Worm (Caenorhabditis elegans) whole organism, young adult: ENCODE data around the gene polh-1.

ENCODE experiments used
- B0019.2 ChIP-seq: fragments of 200-800 bp; sonication (Bioruptor generic); conservative IDR thresholded peaks from 2 replicates; pipeline ENCODE4 v1.3.6; 2022; ENCODE audit warnings: missing genetic modification reagents, missing genetic modification characterization, missing compliant biosample characterization
- B0035.1 ChIP-seq: sonication (generic microtip); optimal IDR thresholded peaks from 2 replicates; lab custom pipeline; 2016; ENCODE audit warnings: missing genetic modification characterization, mild to moderate bottlenecking, missing compliant biosample characterization, missing genotype, missing genetic modification reagents
- B0261.1 ChIP-seq: sonication (generic microtip); optimal IDR thresholded peaks from 2 replicates; lab custom pipeline; 2016; ENCODE audit warnings: mild to moderate bottlenecking, missing genetic modification characterization, moderate library complexity, missing compliant biosample characterization
- D2030.7 ChIP-seq: fragments of 200-800 bp; sonication (Bioruptor generic); IDR thresholded peaks from 2 replicates; pipeline ENCODE4 v1.3.6; 2022; ENCODE audit warnings: missing genetic modification reagents, missing genetic modification characterization, missing compliant biosample characterization
- F10E7.11 ChIP-seq: sonication (generic microtip); optimal IDR thresholded peaks from 2 replicates; lab custom pipeline; 2017; ENCODE audit warnings: mild to moderate bottlenecking, missing genetic modification characterization, moderate library complexity, missing compliant biosample characterization
- F22D6.2 ChIP-seq: sonication (generic microtip); optimal IDR thresholded peaks from 2 replicates; lab custom pipeline; 2016; ENCODE audit warnings: mild to moderate bottlenecking, missing genetic modification characterization, missing compliant biosample characterization
- F39B2.1 ChIP-seq: fragments of 200-800 bp; sonication (Bioruptor generic); IDR thresholded peaks from 2 replicates; pipeline ENCODE4 v1.3.6; 2022; ENCODE audit warnings: missing genetic modification reagents, missing genetic modification characterization, missing compliant biosample characterization
- F49E8.2 ChIP-seq: sonication (generic microtip); optimal IDR thresholded peaks from 3 replicates; lab custom pipeline; 2017; ENCODE audit warnings: missing genetic modification characterization, mild to moderate bottlenecking, missing compliant biosample characterization, antibody characterized with exemption, moderate library complexity; ENCODE audit not compliant: insufficient read depth
- F52B5.7 ChIP-seq: sonication (generic microtip); optimal IDR thresholded peaks from 2 replicates; lab custom pipeline; 2016; ENCODE audit warnings: mild to moderate bottlenecking, missing genetic modification characterization, missing compliant biosample characterization
- K12H6.12 ChIP-seq: fragments of 200-800 bp; sonication (Bioruptor generic); optimal IDR thresholded peaks from 2 replicates; lab custom pipeline; 2018; ENCODE audit warnings: mild to moderate bottlenecking, missing genetic modification characterization, missing compliant biosample characterization
- Y67H2A.10 ChIP-seq: fragments of 200-800 bp; sonication (Bioruptor generic); conservative IDR thresholded peaks from 2 replicates; pipeline ENCODE4 v1.3.6; 2022; ENCODE audit warnings: missing genetic modification reagents, missing genetic modification characterization, missing compliant biosample characterization
- Y79H2A.3 ChIP-seq: fragments of 200-800 bp; sonication (Bioruptor generic); conservative IDR thresholded peaks from 2 replicates; pipeline ENCODE4 v1.3.6; 2022; ENCODE audit warnings: missing genetic modification reagents, missing genetic modification characterization, missing compliant biosample characterization
- Y95B8A.8 ChIP-seq: fragments of 200-800 bp; sonication (Bioruptor generic); IDR thresholded peaks from 2 replicates; pipeline ENCODE4 v1.3.6; 2022; ENCODE audit warnings: missing genetic modification reagents, missing genetic modification characterization, missing compliant biosample characterization
- aptf-2 ChIP-seq: fragments of 200-800 bp; sonication (Bioruptor generic); conservative IDR thresholded peaks from 2 replicates; pipeline ENCODE4 v1.3.6; 2022; ENCODE audit warnings: missing genetic modification reagents, missing genetic modification characterization, missing compliant biosample characterization
- attf-3 ChIP-seq: fragments of 200-800 bp; sonication (Bioruptor generic); conservative IDR thresholded peaks from 2 replicates; pipeline ENCODE4 v1.3.6; 2022; ENCODE audit warnings: missing genetic modification reagents, missing genetic modification characterization, missing compliant biosample characterization
- attf-5 ChIP-seq: fragments of 200-800 bp; sonication (Bioruptor generic); optimal IDR thresholded peaks from 2 replicates; lab custom pipeline; 2018; ENCODE audit warnings: mild to moderate bottlenecking, missing genetic modification characterization, missing compliant biosample characterization
- attf-6 ChIP-seq: fragments of 200-800 bp; sonication (Bioruptor generic); IDR thresholded peaks from 2 replicates; pipeline ENCODE4 v1.3.6; 2022; ENCODE audit warnings: missing genetic modification reagents, missing genetic modification characterization, missing compliant biosample characterization
- ceh-100 ChIP-seq: fragments of 200-800 bp; sonication (Bioruptor generic); IDR thresholded peaks from 2 replicates; pipeline ENCODE4 v1.3.6; 2022; ENCODE audit warnings: missing genetic modification reagents, missing genetic modification characterization, missing compliant biosample characterization
- ceh-40 ChIP-seq: fragments of 200-800 bp; sonication (Bioruptor generic); IDR thresholded peaks from 2 replicates; pipeline ENCODE4 v1.3.6; 2022; ENCODE audit warnings: missing genetic modification characterization, missing compliant biosample characterization
- dpff-1 ChIP-seq: sonication (generic microtip); optimal IDR thresholded peaks from 2 replicates; lab custom pipeline; 2017; ENCODE audit warnings: mild to moderate bottlenecking, missing genetic modification characterization, missing compliant biosample characterization
- dpl-1 ChIP-seq: fragments of 150-350 bp; optimal IDR thresholded peaks from 2 replicates; lab custom pipeline; 2014; ENCODE audit warnings: missing biosample characterization, missing genetic modification reagents, missing genetic modification characterization
- fkh-3 ChIP-seq: sonication (generic microtip); optimal IDR thresholded peaks from 2 replicates; lab custom pipeline; 2016; ENCODE audit warnings: mild to moderate bottlenecking, missing genetic modification characterization, missing compliant biosample characterization
- hmg-20 ChIP-seq: fragments of 200-800 bp; sonication (Bioruptor generic); IDR thresholded peaks from 2 replicates; pipeline ENCODE4 v1.3.6; 2022; ENCODE audit warnings: missing genetic modification reagents, missing genetic modification characterization, missing compliant biosample characterization
- let-526 ChIP-seq: fragments of 200-800 bp; sonication (Bioruptor generic); IDR thresholded peaks from 2 replicates; pipeline ENCODE4 v1.3.6; 2022; ENCODE audit warnings: missing genetic modification reagents, missing genetic modification characterization, missing compliant biosample characterization
- lin-35 ChIP-seq, 3 experiments: fragments of 150-350 bp in 2 of 3; sonication (generic microtip) in 1 of 3; optimal IDR thresholded peaks; 2 replicates each; lab custom pipeline; 2014 to 2018; ENCODE audit warnings: missing biosample characterization in 3 of 3, missing genetic modification characterization in 3 of 3, missing genetic modification reagents in 3 of 3
- lsy-27 ChIP-seq: sonication (generic microtip); optimal IDR thresholded peaks from 2 replicates; lab custom pipeline; 2017; ENCODE audit warnings: missing genetic modification characterization, mild to moderate bottlenecking, missing compliant biosample characterization, antibody characterized with exemption, missing genotype, borderline replicate concordance; ENCODE audit not compliant: insufficient read depth
- madf-6 ChIP-seq: fragments of 200-800 bp; sonication (Bioruptor generic); IDR thresholded peaks from 2 replicates; pipeline ENCODE4 v1.3.6; 2022; ENCODE audit warnings: missing genetic modification reagents, missing genetic modification characterization, missing compliant biosample characterization
- mcd-1 ChIP-seq: fragments of 200-800 bp; sonication (Bioruptor generic); IDR thresholded peaks from 2 replicates; pipeline ENCODE4 v1.3.6; 2022; ENCODE audit warnings: missing genetic modification reagents, missing genetic modification characterization, missing compliant biosample characterization
- mes-4 ChIP-seq: sonication (generic microtip); optimal IDR thresholded peaks from 2 replicates; lab custom pipeline; 2016; ENCODE audit warnings: missing genotype, missing genetic modification characterization, missing compliant biosample characterization
- mxl-1 ChIP-seq: sonication (generic microtip); optimal IDR thresholded peaks from 2 replicates; lab custom pipeline; 2016; ENCODE audit warnings: missing genetic modification characterization, missing compliant biosample characterization
- nfya-1 ChIP-seq: sonication (generic microtip); optimal IDR thresholded peaks from 2 replicates; lab custom pipeline; 2017; ENCODE audit warnings: antibody characterized with exemption, missing compliant biosample characterization, missing genetic modification characterization, borderline replicate concordance; ENCODE audit not compliant: insufficient read depth
- nfya-2 ChIP-seq: fragments of 200-800 bp; sonication (Bioruptor generic); IDR thresholded peaks from 2 replicates; pipeline ENCODE4 v1.3.6; 2022; ENCODE audit warnings: missing genetic modification reagents, missing genetic modification characterization, missing compliant biosample characterization
- nfyb-1 ChIP-seq: fragments of 200-800 bp; sonication (Bioruptor generic); IDR thresholded peaks from 2 replicates; pipeline ENCODE4 v1.3.6; 2022; ENCODE audit warnings: missing genetic modification reagents, missing genetic modification characterization, missing compliant biosample characterization
- nhr-90 ChIP-seq: sonication (generic microtip); optimal IDR thresholded peaks from 2 replicates; lab custom pipeline; 2016; ENCODE audit warnings: missing genotype, mild to moderate bottlenecking, missing genetic modification characterization, missing compliant biosample characterization
- pbrm-1 ChIP-seq: fragments of 200-800 bp; sonication (Bioruptor generic); IDR thresholded peaks from 2 replicates; pipeline ENCODE4 v1.3.6; 2022; ENCODE audit warnings: missing genetic modification reagents, missing genetic modification characterization, missing compliant biosample characterization
- pha-4 ChIP-seq: fragments of 150-350 bp; sonication (generic microtip); optimal IDR thresholded peaks from 2 replicates; lab custom pipeline; 2014; ENCODE audit warnings: missing biosample characterization, missing genetic modification reagents, missing genetic modification characterization
- rcor-1 ChIP-seq: fragments of 200-800 bp; sonication (Bioruptor generic); IDR thresholded peaks from 2 replicates; pipeline ENCODE4 v1.3.6; 2022; ENCODE audit warnings: missing genetic modification reagents, missing genetic modification characterization, missing compliant biosample characterization
- rpc-1 ChIP-seq, 2 experiments: fragments of 150-350 bp in 1 of 2; sonication (generic microtip) in 1 of 2; optimal IDR thresholded peaks; 2 replicates each; lab custom pipeline; 2014 to 2018; ENCODE audit warnings: missing biosample characterization in 1 of 2, missing genetic modification characterization in 1 of 2, missing genetic modification reagents in 1 of 2, missing genotype in 1 of 2
- sdz-38 ChIP-seq: sonication (generic microtip); optimal IDR thresholded peaks from 2 replicates; lab custom pipeline; 2016; ENCODE audit warnings: missing genotype, missing genetic modification characterization, missing compliant biosample characterization
- snpc-1.1 ChIP-seq: sonication (generic microtip); optimal IDR thresholded peaks from 2 replicates; lab custom pipeline; 2017; ENCODE audit warnings: missing genetic modification characterization, mild to moderate bottlenecking, missing compliant biosample characterization, antibody characterized with exemption, moderate library complexity, missing genotype, missing genetic modification reagents; ENCODE audit not compliant: insufficient read depth
- tbx-9 ChIP-seq: sonication (generic microtip); optimal IDR thresholded peaks from 2 replicates; lab custom pipeline; 2016; ENCODE audit warnings: borderline replicate concordance, missing genetic modification characterization, inconsistent platforms, missing compliant biosample characterization
- tlf-1 ChIP-seq: fragments of 200-800 bp; sonication (Bioruptor generic); optimal IDR thresholded peaks from 2 replicates; lab custom pipeline; 2018; ENCODE audit warnings: mild to moderate bottlenecking, missing genetic modification characterization, missing compliant biosample characterization
- unc-130 ChIP-seq: sonication (generic microtip); optimal IDR thresholded peaks from 2 replicates; lab custom pipeline; 2016; ENCODE audit warnings: missing genetic modification reagents, missing genetic modification characterization, missing compliant biosample characterization
- unc-62 ChIP-seq: fragments of 150-350 bp; optimal IDR thresholded peaks from 2 replicates; lab custom pipeline; 2014; ENCODE audit warnings: missing biosample characterization, missing genetic modification reagents, missing genetic modification characterization
- zim-3 ChIP-seq: sonication (generic microtip); optimal IDR thresholded peaks from 2 replicates; lab custom pipeline; 2017; ENCODE audit warnings: mild to moderate bottlenecking, missing genetic modification characterization, moderate library complexity, missing compliant biosample characterization
- ztf-22 ChIP-seq: fragments of 200-800 bp; sonication (Bioruptor generic); optimal IDR thresholded peaks from 2 replicates; lab custom pipeline; 2018; ENCODE audit warnings: mild to moderate bottlenecking, missing genetic modification characterization, moderate library complexity, missing compliant biosample characterization
- ztf-28 ChIP-seq: fragments of 200-800 bp; sonication (Bioruptor generic); IDR thresholded peaks from 2 replicates; pipeline ENCODE4 v1.3.6; 2022; ENCODE audit warnings: missing genetic modification reagents, missing genetic modification characterization, missing compliant biosample characterization

polh-1 gene

DNA sequence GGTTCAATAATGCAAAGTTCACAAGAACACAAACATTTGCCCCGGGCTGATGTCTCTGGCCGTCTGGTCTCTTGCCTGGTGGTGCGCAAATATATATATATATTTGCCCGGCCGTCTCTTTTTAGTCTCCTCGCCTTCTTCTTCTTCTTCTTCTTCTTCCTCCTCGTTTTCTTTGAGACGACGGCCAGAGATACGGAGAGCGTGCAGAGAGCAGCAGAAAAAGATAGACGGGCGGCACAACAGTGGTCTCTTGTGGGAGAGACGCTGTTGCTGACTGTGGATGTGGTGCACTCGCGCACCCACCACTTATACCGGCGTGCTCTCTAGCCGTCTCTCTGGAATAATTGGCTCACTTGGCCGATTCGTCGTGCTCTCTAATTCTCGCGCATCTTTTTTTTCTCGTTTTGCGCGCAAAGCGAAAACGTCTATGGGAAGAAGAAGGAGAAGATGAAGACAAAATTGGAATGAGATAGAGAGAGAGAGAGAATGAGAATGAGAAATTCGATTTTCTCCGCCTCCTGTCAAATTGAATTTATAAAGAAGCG lies 28.9 kb downstream of the polh-1 start (continued):
- TF ChIP-seq Y95B8A.8 (GFP tag; lab: Robert Waterston, UW) (no peak), nfya-1 (tag; lab: Kevin White, UChicago) (no peak), F39B2.1 (0 out of 2 replicates have a peak, but pooled peaks have one; percentile 8), nhr-90 (tag; lab: Kevin White, UChicago) (peak; percentile 96), Y79H2A.3 (GFP tag; lab: Robert Waterston, UW) (no peak; the same call in 1 of the 2 replicates), pbrm-1 (GFP tag; lab: Robert Waterston, UW) (peak; percentile 76), aptf-2 (GFP tag; lab: Robert Waterston, UW) (no peak), B0019.2 (no peak), D2030.7 (no peak), ceh-100 (GFP tag; lab: Robert Waterston, UW) (no peak), unc-62 (peak; percentile 46), dpff-1 (tag; lab: Kevin White, UChicago) (no peak), zim-3 (no peak), F10E7.11 (tag; lab: Kevin White, UChicago) (no peak), ztf-28 (GFP tag; lab: Robert Waterston, UW) (no peak), attf-5 (GFP tag; lab: Kevin White, UChicago) (peak; percentile 96), B0035.1 (tag; lab: Kevin White, UChicago) (peak; percentile 79), mes-4 (tag; lab: Kevin White, UChicago) (no peak), tlf-1 (GFP tag; lab: Kevin White, UChicago) (peak; percentile 91), unc-130 (no peak), attf-3 (GFP tag; lab: Robert Waterston, UW) (no peak; the same call in 1 of the 2 replicates), madf-6 (no peak), lin-35 (GFP tag; optimal IDR thresholded peaks at IDR 0.05; lab: Kevin White, UChicago) (peak in 2 of 3 experiments; percentile 1 to 42), pha-4 (tag; lab: Kevin White, UChicago) (peak; percentile 58), mcd-1 (GFP tag; lab: Robert Waterston, UW) (peak; percentile 84), mxl-1 (tag; lab: Kevin White, UChicago) (no peak), F52B5.7 (tag; lab: Kevin White, UChicago) (peak; percentile 64), K12H6.12 (tag; lab: Kevin White, UChicago) (peak; percentile 99), fkh-3 (tag; lab: Kevin White, UChicago) (no peak), sdz-38 (tag; lab: Kevin White, UChicago) (no peak), F49E8.2 (tag; lab: Kevin White, UChicago) (no peak), rpc-1 (optimal IDR thresholded peaks at IDR 0.05; lab: Kevin White, UChicago) (no peak), rpc-1 (tag; optimal IDR thresholded peaks at IDR 0.05; lab: Kevin White, UChicago) (no peak), let-526 (GFP tag; lab: Robert Waterston, UW) (no peak), rcor-1 (GFP tag; lab: Robert Waterston, UW) (peak; percentile 20; the same call in 1 of the 2 replicates), nfya-2 (GFP tag; lab: Robert Waterston, UW) (no peak), ceh-40 (no peak), Y67H2A.10 (no peak), F22D6.2 (peak; percentile 92), dpl-1 (GFP tag; lab: Kevin White, UChicago) (no peak), lsy-27 (tag; lab: Kevin White, UChicago) (no peak), nfyb-1 (GFP tag; lab: Robert Waterston, UW) (peak; percentile 86; the same call in 1 of the 2 replicates), B0261.1 (tag; lab: Kevin White, UChicago) (peak; percentile 15), snpc-1.1 (tag; lab: Kevin White, UChicago) (no peak), hmg-20 (GFP tag; lab: Robert Waterston, UW) (peak; percentile 38; the same call in 1 of the 2 replicates), attf-6 (no peak), ztf-22 (GFP tag; lab: Kevin White, UChicago) (peak; percentile 100), tbx-9 (tag; lab: Kevin White, UChicago) (no peak)
